Worm (Caenorhabditis elegans) whole organism, early embryonic: ENCODE results near the gene F40F8.4.

ENCODE experiments used
- B0310.2 ChIP-seq: sonication (generic microtip); optimal IDR thresholded peaks from 2 replicates; lab custom pipeline; 2016; ENCODE audit warnings: mild to moderate bottlenecking, missing genetic modification characterization, missing compliant biosample characterization
- ama-1 ChIP-seq: fragments of 150-350 bp; optimal IDR thresholded peaks from 2 replicates; lab custom pipeline; 2014
- hmbx-1 ChIP-seq: sonication (generic microtip); optimal IDR thresholded peaks from 2 replicates; lab custom pipeline; 2016; ENCODE audit warnings: mild to moderate bottlenecking, missing genetic modification characterization, missing compliant biosample characterization
- scrt-1 ChIP-seq: fragments of 200-800 bp; sonication (Bioruptor generic); IDR thresholded peaks from 2 replicates; pipeline ENCODE4 v1.3.6; 2022; ENCODE audit warnings: missing genetic modification characterization, missing compliant biosample characterization
- tra-4 ChIP-seq: sonication (generic microtip); optimal IDR thresholded peaks from 2 replicates; lab custom pipeline; 2017; ENCODE audit warnings: missing genetic modification characterization, missing compliant biosample characterization

ce11 chrII:11094431-11094830 lies 45.6 kb downstream of the F40F8.4 start:
- TF ChIP-seq scrt-1 (GFP tag; lab: Robert Waterston, UW) (no peak), ama-1 (no peak), hmbx-1 (tag; lab: Kevin White, UChicago) (no peak), tra-4 (tag; lab: Kevin White, UChicago) (no peak), B0310.2 (tag; lab: Kevin White, UChicago) (no peak)
